Fruit fly (Drosophila melanogaster) whole organism, embryonic: ENCODE data around the gene Pex10.

Experiments used
- B-H2 ChIP-seq: fragments of 200-800 bp; sonication (Bioruptor generic); optimal IDR thresholded peaks from 2 replicates; lab custom pipeline; 2018; ENCODE audit warnings: missing biosample characterization, mild to moderate bottlenecking, missing genetic modification characterization
- Bteb2 ChIP-seq: fragments of 200-800 bp; sonication (Bioruptor generic); optimal IDR thresholded peaks from 2 replicates; lab custom pipeline; 2016; ENCODE audit warnings: missing biosample characterization, missing genetic modification characterization
- CG10321 ChIP-seq: fragments of 200-800 bp; sonication (Bioruptor generic); IDR thresholded peaks from 2 replicates; pipeline ENCODE4 v1.3.6; 2022; ENCODE audit warnings: missing biosample characterization, missing genetic modification characterization
- CG10366 ChIP-seq: fragments of 200-800 bp; sonication (Bioruptor generic); IDR thresholded peaks from 2 replicates; pipeline ENCODE4 v1.3.6; 2022; ENCODE audit warnings: missing biosample characterization, missing genetic modification characterization
- CG12071 ChIP-seq: fragments of 200-800 bp; sonication (Bioruptor generic); optimal IDR thresholded peaks from 3 replicates; lab custom pipeline; 2018; ENCODE audit warnings: missing biosample characterization, mild to moderate bottlenecking, missing genetic modification characterization
- CG13123 ChIP-seq: fragments of 200-800 bp; sonication (Bioruptor generic); optimal IDR thresholded peaks from 2 replicates; lab custom pipeline; 2016; ENCODE audit warnings: missing biosample characterization, missing genetic modification characterization
- CG13775 ChIP-seq: fragments of 200-800 bp; sonication (Bioruptor generic); optimal IDR thresholded peaks from 3 replicates; lab custom pipeline; 2017; ENCODE audit warnings: missing biosample characterization, mild to moderate bottlenecking, missing genetic modification characterization
- CG17186 ChIP-seq: fragments of 200-800 bp; sonication (Bioruptor generic); optimal IDR thresholded peaks from 3 replicates; lab custom pipeline; 2017; ENCODE audit warnings: missing biosample characterization, missing genetic modification reagents, missing genetic modification characterization
- CG17361 ChIP-seq: fragments of 200-800 bp; sonication (Bioruptor generic); IDR thresholded peaks from 3 replicates; pipeline ENCODE4 v1.3.6; 2022; ENCODE audit warnings: missing biosample characterization, missing genetic modification characterization
- CG1792 ChIP-seq: fragments of 200-800 bp; sonication (Bioruptor generic); optimal IDR thresholded peaks from 2 replicates; lab custom pipeline; 2016; ENCODE audit warnings: missing biosample characterization, missing genetic modification characterization
- CG2129 ChIP-seq: fragments of 200-800 bp; sonication (Bioruptor generic); IDR thresholded peaks from 2 replicates; pipeline ENCODE4 v1.3.6; 2022; ENCODE audit warnings: missing biosample characterization, missing genetic modification characterization; ENCODE audit not compliant: partially characterized antibody
- CG30403 ChIP-seq: fragments of 200-800 bp; sonication (Bioruptor generic); optimal IDR thresholded peaks from 3 replicates; lab custom pipeline; 2016; ENCODE audit warnings: missing biosample characterization, missing genetic modification characterization
- CG3726 ChIP-seq: fragments of 200-800 bp; sonication (Bioruptor generic); IDR thresholded peaks from 3 replicates; pipeline ENCODE4, ENCODE4 v1.3.6; 2022; ENCODE audit warnings: missing biosample characterization, missing genetic modification characterization
- CG4328 ChIP-seq: fragments of 200-800 bp; sonication (Bioruptor generic); optimal IDR thresholded peaks from 3 replicates; lab custom pipeline; 2017; ENCODE audit warnings: missing biosample characterization, missing genetic modification reagents, missing genetic modification characterization
- CG43689 ChIP-seq: fragments of 200-800 bp; sonication (Bioruptor generic); IDR thresholded peaks from 2 replicates; pipeline ENCODE4 v1.3.6; 2022; ENCODE audit warnings: missing biosample characterization, missing genetic modification characterization
- CG6683 ChIP-seq: fragments of 200-800 bp; sonication (Bioruptor generic); optimal IDR thresholded peaks from 2 replicates; lab custom pipeline; 2017; ENCODE audit warnings: missing biosample characterization, mild to moderate bottlenecking, missing genetic modification characterization, missing genetic modification reagents
- CG7372 ChIP-seq: fragments of 200-800 bp; sonication (Bioruptor generic); IDR thresholded peaks from 2 replicates; pipeline ENCODE4 v1.3.6; 2022; ENCODE audit warnings: missing biosample characterization, missing genetic modification characterization
- CG9437 ChIP-seq: fragments of 200-800 bp; sonication (Bioruptor generic); optimal IDR thresholded peaks from 2 replicates; lab custom pipeline; 2018; ENCODE audit warnings: missing biosample characterization, mild to moderate bottlenecking, missing genetic modification characterization
- CG9817 ChIP-seq: fragments of 200-800 bp; sonication (Bioruptor generic); optimal IDR thresholded peaks from 2 replicates; lab custom pipeline; 2018; ENCODE audit warnings: missing biosample characterization, mild to moderate bottlenecking, missing genetic modification characterization, moderate library complexity
- Chrac-16 ChIP-seq: fragments of 200-800 bp; sonication (Bioruptor generic); optimal IDR thresholded peaks from 3 replicates; lab custom pipeline; 2016; ENCODE audit warnings: missing biosample characterization, missing genetic modification characterization
- D19B ChIP-seq: fragments of 200-800 bp; sonication (Bioruptor generic); optimal IDR thresholded peaks from 2 replicates; lab custom pipeline; 2017; ENCODE audit warnings: missing biosample characterization, mild to moderate bottlenecking, missing genetic modification characterization
- Doc3 ChIP-seq: fragments of 200-800 bp; sonication (Bioruptor generic); IDR thresholded peaks from 3 replicates; pipeline ENCODE4 v1.3.6; 2022; ENCODE audit warnings: missing biosample characterization, missing genetic modification characterization; ENCODE audit not compliant: partially characterized antibody
- Dref ChIP-seq: fragments of 200-800 bp; sonication (Bioruptor generic); IDR thresholded peaks from 2 replicates; pipeline ENCODE4 v1.3.6; 2022; ENCODE audit warnings: missing biosample characterization, missing genetic modification characterization
- HLH4C ChIP-seq: fragments of 200-800 bp; sonication (Bioruptor generic); IDR thresholded peaks from 3 replicates; pipeline ENCODE4 v1.3.6; 2022; ENCODE audit warnings: missing biosample characterization, missing genetic modification characterization; ENCODE audit not compliant: partially characterized antibody
- HLHmδ ChIP-seq: fragments of 200-800 bp; sonication (Bioruptor generic); optimal IDR thresholded peaks from 2 replicates; lab custom pipeline; 2018; ENCODE audit warnings: missing biosample characterization, mild to moderate bottlenecking, missing genetic modification characterization, moderate library complexity
- Hr3 ChIP-seq: fragments of 200-800 bp; sonication (Bioruptor generic); optimal IDR thresholded peaks from 3 replicates; lab custom pipeline; 2016; ENCODE audit warnings: missing biosample characterization, missing genetic modification characterization
- Kr ChIP-seq: fragments of 200-800 bp; sonication (Bioruptor generic); optimal IDR thresholded peaks from 2 replicates; lab custom pipeline; 2017; ENCODE audit warnings: missing biosample characterization, mild to moderate bottlenecking, missing genetic modification characterization
- Nf-YC ChIP-seq: fragments of 200-800 bp; optimal IDR thresholded peaks from 3 replicates; lab custom pipeline; 2019; ENCODE audit warnings: missing biosample characterization, mild to moderate bottlenecking, missing genetic modification characterization, moderate library complexity
- Spps ChIP-seq: fragments of 200-800 bp; sonication (Bioruptor generic); optimal IDR thresholded peaks from 2 replicates; lab custom pipeline; 2018; ENCODE audit warnings: missing biosample characterization, mild to moderate bottlenecking, missing genetic modification characterization
- TFAM ChIP-seq: fragments of 200-800 bp; sonication (Bioruptor generic); optimal IDR thresholded peaks from 2 replicates; lab custom pipeline; 2017; ENCODE audit warnings: missing biosample characterization, missing genetic modification characterization, inconsistent platforms
- Usf ChIP-seq: fragments of 200-800 bp; sonication (Bioruptor generic); optimal IDR thresholded peaks from 2 replicates; lab custom pipeline; 2017; ENCODE audit warnings: missing genotype, missing biosample characterization, missing genetic modification characterization
- Xbp1 ChIP-seq: fragments of 200-800 bp; sonication (Bioruptor generic); optimal IDR thresholded peaks from 3 replicates; lab custom pipeline; 2016; ENCODE audit warnings: missing biosample characterization, mild to moderate bottlenecking, missing genetic modification characterization
- YL-1 ChIP-seq: fragments of 200-800 bp; sonication (Bioruptor generic); optimal IDR thresholded peaks from 3 replicates; lab custom pipeline; 2017; ENCODE audit warnings: missing biosample characterization, mild to moderate bottlenecking, missing genetic modification characterization
- caup ChIP-seq: fragments of 200-800 bp; sonication (Bioruptor generic); optimal IDR thresholded peaks from 3 replicates; lab custom pipeline; 2017; ENCODE audit warnings: missing biosample characterization, mild to moderate bottlenecking, missing genetic modification characterization, moderate library complexity; ENCODE audit not compliant: severe bottlenecking
- chn ChIP-seq: fragments of 200-800 bp; sonication (Bioruptor generic); optimal IDR thresholded peaks from 2 replicates; lab custom pipeline; 2016; ENCODE audit warnings: missing biosample characterization, missing genetic modification characterization
- crc ChIP-seq: fragments of 200-800 bp; sonication (Bioruptor generic); optimal IDR thresholded peaks from 2 replicates; lab custom pipeline; 2016; ENCODE audit warnings: missing biosample characterization, missing genetic modification characterization
- dan ChIP-seq: fragments of 200-800 bp; sonication (Bioruptor generic); IDR thresholded peaks from 2 replicates; pipeline ENCODE4 v1.3.6; 2022; ENCODE audit warnings: missing biosample characterization, missing genetic modification characterization
- gcm ChIP-seq: fragments of 200-800 bp; sonication (Bioruptor generic); optimal IDR thresholded peaks from 2 replicates; lab custom pipeline; 2019; ENCODE audit warnings: missing biosample characterization, mild to moderate bottlenecking, missing genetic modification characterization, moderate library complexity
- grau ChIP-seq: fragments of 200-800 bp; optimal IDR thresholded peaks from 3 replicates; lab custom pipeline; 2019; ENCODE audit warnings: missing biosample characterization, mild to moderate bottlenecking, missing genetic modification characterization, moderate library complexity
- grn ChIP-seq: fragments of 200-800 bp; sonication (Bioruptor generic); optimal IDR thresholded peaks from 3 replicates; lab custom pipeline; 2017; ENCODE audit warnings: missing biosample characterization, missing genetic modification characterization
- hb ChIP-seq: fragments of 200-800 bp; sonication (Bioruptor generic); IDR thresholded peaks from 3 replicates; pipeline ENCODE4 v1.3.6; 2022; ENCODE audit warnings: missing biosample characterization, missing genetic modification characterization; ENCODE audit not compliant: partially characterized antibody
- lbe ChIP-seq: fragments of 200-800 bp; sonication (Bioruptor generic); optimal IDR thresholded peaks from 2 replicates; lab custom pipeline; 2016; ENCODE audit warnings: missing biosample characterization, mild to moderate bottlenecking, missing genetic modification characterization
- mam ChIP-seq: fragments of 200-800 bp; sonication (Bioruptor generic); optimal IDR thresholded peaks from 3 replicates; lab custom pipeline; 2016; ENCODE audit warnings: missing biosample characterization, missing genetic modification characterization
- pho ChIP-seq: fragments of 200-800 bp; sonication (Bioruptor generic); optimal IDR thresholded peaks from 2 replicates; lab custom pipeline; 2016; ENCODE audit warnings: missing biosample characterization, missing genetic modification characterization
- salm ChIP-seq: fragments of 200-800 bp; sonication (Bioruptor generic); optimal IDR thresholded peaks from 2 replicates; lab custom pipeline; 2018; ENCODE audit warnings: missing biosample characterization, mild to moderate bottlenecking, missing genetic modification characterization
- sc ChIP-seq, 3 experiments: fragments of >200 bp in 2 of 3; fragments of 200-800 bp in 1 of 3; sonication (Bioruptor generic) in 1 of 3; optimal IDR thresholded peaks; 2 replicates in 2 of 3; 3 replicates in 1 of 3; lab custom pipeline; 2017; ENCODE audit warnings: mild to moderate bottlenecking in 1 of 3, missing biosample characterization in 1 of 3, missing genetic modification characterization in 1 of 3, missing genetic modification reagents in 1 of 3
- ssp ChIP-seq: fragments of 200-800 bp; sonication (Bioruptor generic); IDR thresholded peaks from 2 replicates; pipeline ENCODE4 v1.3.6; 2022; ENCODE audit warnings: missing biosample characterization, missing genetic modification characterization
- zf30C ChIP-seq: fragments of 200-800 bp; sonication (Bioruptor generic); optimal IDR thresholded peaks from 3 replicates; lab custom pipeline; 2018; ENCODE audit warnings: missing biosample characterization, mild to moderate bottlenecking, missing genetic modification characterization

Gene Pex10

DNA sequence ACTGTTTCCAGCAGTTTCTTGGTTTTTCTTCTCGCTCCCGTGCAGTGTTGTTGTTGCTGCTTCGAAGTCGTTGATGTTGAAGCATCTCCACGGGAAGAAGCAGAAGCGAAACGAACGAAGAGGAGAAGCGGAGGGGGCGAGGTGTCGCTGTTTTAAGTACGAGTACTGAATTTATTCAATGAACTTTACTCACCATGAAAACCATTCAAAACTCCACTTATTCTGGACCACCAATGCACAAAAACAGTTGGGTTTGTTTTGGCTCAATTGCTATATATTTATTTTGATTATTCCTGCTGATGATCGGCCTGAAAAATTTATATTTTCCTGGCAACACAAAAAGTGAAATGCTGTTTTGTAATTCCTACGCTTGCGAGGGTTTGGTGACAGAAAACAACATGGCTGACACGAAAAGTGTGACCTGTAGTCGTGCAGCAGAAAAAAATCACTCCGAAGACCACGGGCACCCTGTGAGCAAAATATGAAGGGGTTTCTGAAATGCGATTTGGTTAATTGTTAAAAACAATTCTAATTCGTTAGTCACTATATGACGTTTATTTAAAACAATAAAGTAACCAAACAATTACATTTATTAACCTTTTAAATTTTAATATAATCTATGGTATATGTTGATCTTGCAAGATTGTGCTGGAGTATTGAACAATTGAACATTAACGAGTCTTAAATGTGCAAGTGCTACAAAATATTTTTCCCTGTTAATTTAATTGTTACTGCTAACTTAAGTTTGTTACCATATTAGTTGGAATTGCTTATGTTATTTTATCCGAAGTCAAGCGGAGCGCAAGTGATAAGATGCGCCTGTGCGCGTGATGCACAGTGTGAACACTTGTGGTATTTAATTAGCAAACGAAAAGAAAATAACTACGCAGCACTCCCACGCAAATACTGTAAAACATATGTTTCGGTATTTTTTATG, 10.5 kb downstream of the Pex10 start, which contains the start of gene CG7879 (continued):
- TF ChIP-seq zf30C (GFP tag; lab: Kevin White, UChicago) (no peak), caup (GFP tag; lab: Kevin White, UChicago) (peak; percentile 45), CG2129 (GFP tag; lab: Robert Waterston, UW) (no peak), CG17186 (peak; percentile 52), Bteb2 (GFP tag; lab: Kevin White, UChicago) (no peak), Hr3 (GFP tag; lab: Kevin White, UChicago) (peak; percentile 16), pho (GFP tag; lab: Kevin White, UChicago) (no peak), lbe (GFP tag; lab: Kevin White, UChicago) (no peak), CG4328 (GFP tag; lab: Kevin White, UChicago) (no peak), YL-1 (peak; percentile 91), CG9817 (tag; lab: Kevin White, UChicago) (peak; percentile 25), CG10321 (GFP tag; lab: Robert Waterston, UW) (no peak), chn (GFP tag; lab: Kevin White, UChicago) (no peak), Nf-YC (tag; lab: Kevin White, UChicago) (peak; percentile 33), gcm (peak; percentile 7), CG3726 (no peak), sc (optimal IDR thresholded peaks at IDR 0.05; lab: Kevin White, UChicago) (no peak), sc (GFP tag; optimal IDR thresholded peaks at IDR 0.05; lab: Kevin White, UChicago) (no peak), D19B (GFP tag; lab: Kevin White, UChicago) (no peak), CG7372 (no peak), CG6683 (GFP tag; lab: Kevin White, UChicago) (no peak), Chrac-16 (GFP tag; lab: Kevin White, UChicago) (peak; percentile 20), CG13123 (GFP tag; lab: Kevin White, UChicago) (no peak), CG30403 (peak; percentile 68), CG13775 (peak; percentile 22), crc (GFP tag; lab: Kevin White, UChicago) (no peak), dan (GFP tag; lab: Robert Waterston, UW) (no peak), Dref (GFP tag; lab: Robert Waterston, UW) (no peak), TFAM (GFP tag; lab: Kevin White, UChicago) (no peak), CG12071 (GFP tag; lab: Kevin White, UChicago) (peak; percentile 9), Usf (GFP tag; lab: Kevin White, UChicago) (no peak), grn (GFP tag; lab: Kevin White, UChicago) (peak; percentile 58), CG10366 (GFP tag; lab: Robert Waterston, UW) (no peak; the same call in 1 of the 2 replicates), Doc3 (GFP tag; lab: Robert Waterston, UW) (no peak), CG17361 (GFP tag; lab: Robert Waterston, UW) (peak; percentile 71; the same call in 2 of the 3 replicates), HLHmδ (GFP tag; lab: Kevin White, UChicago) (peak; percentile 38), B-H2 (no peak), CG1792 (GFP tag; lab: Kevin White, UChicago) (no peak), HLH4C (no peak), grau (tag; lab: Kevin White, UChicago) (peak; percentile 17), CG9437 (GFP tag; lab: Kevin White, UChicago) (peak; percentile 65), mam (GFP tag; lab: Kevin White, UChicago) (peak; percentile 46), Spps (no peak), ssp (peak; percentile 89), CG43689 (GFP tag; lab: Robert Waterston, UW) (no peak), Kr (no peak), hb (no peak), salm (tag; lab: Kevin White, UChicago) (peak; percentile 9), Xbp1 (peak; percentile 40)
